Fruit fly (Drosophila melanogaster) whole organism, embryonic: ENCODE data around the gene tho2.
A peak's percentile ranks its signal among the peaks of the same experiment; 100 is the strongest.

Source experiments
- Atf6 ChIP-seq: fragments of 200-800 bp; sonication (Bioruptor generic); IDR thresholded peaks from 2 replicates; pipeline ENCODE4 v1.3.6; 2022; ENCODE audit warnings: missing biosample characterization, missing genetic modification characterization
- Bgb ChIP-seq: fragments of 200-800 bp; sonication (Bioruptor generic); IDR thresholded peaks from 2 replicates; pipeline ENCODE4 v1.3.6; 2022; ENCODE audit warnings: missing biosample characterization, missing genetic modification characterization; ENCODE audit not compliant: partially characterized antibody
- CG1024 ChIP-seq: fragments of 200-800 bp; sonication (Bioruptor generic); IDR thresholded peaks from 2 replicates; pipeline ENCODE4 v1.3.6; 2022; ENCODE audit warnings: missing biosample characterization, missing genetic modification characterization
- CG10366 ChIP-seq: fragments of 200-800 bp; sonication (Bioruptor generic); IDR thresholded peaks from 2 replicates; pipeline ENCODE4 v1.3.6; 2022; ENCODE audit warnings: missing biosample characterization, missing genetic modification characterization
- CG11398 ChIP-seq: fragments of 200-800 bp; sonication (Bioruptor generic); optimal IDR thresholded peaks from 2 replicates; lab custom pipeline; 2016; ENCODE audit warnings: missing biosample characterization, missing genetic modification characterization
- CG11723 ChIP-seq: fragments of 200-800 bp; sonication (Bioruptor generic); optimal IDR thresholded peaks from 2 replicates; lab custom pipeline; 2017; ENCODE audit warnings: missing biosample characterization, mild to moderate bottlenecking, missing genetic modification characterization
- CG13894 ChIP-seq: fragments of 200-800 bp; sonication (Bioruptor generic); optimal IDR thresholded peaks from 3 replicates; lab custom pipeline; 2018; ENCODE audit warnings: missing biosample characterization, mild to moderate bottlenecking, missing genetic modification characterization, moderate library complexity
- CG15011 ChIP-seq: fragments of 200-800 bp; sonication (Bioruptor generic); optimal IDR thresholded peaks from 3 replicates; lab custom pipeline; 2018; ENCODE audit warnings: missing biosample characterization, mild to moderate bottlenecking, missing genetic modification characterization
- CG15601 ChIP-seq: fragments of 200-800 bp; sonication (Bioruptor generic); optimal IDR thresholded peaks from 3 replicates; lab custom pipeline; 2019; ENCODE audit warnings: missing biosample characterization, mild to moderate bottlenecking, missing genetic modification characterization, moderate library complexity
- CG2678 ChIP-seq: fragments of 200-800 bp; sonication (Bioruptor generic); optimal IDR thresholded peaks from 3 replicates; lab custom pipeline; 2019; ENCODE audit warnings: missing biosample characterization, mild to moderate bottlenecking, missing genetic modification characterization, moderate library complexity
- CG31441 ChIP-seq: fragments of 200-800 bp; sonication (Bioruptor generic); IDR thresholded peaks from 2 replicates; pipeline ENCODE4 v1.3.6; 2022; ENCODE audit warnings: missing biosample characterization, missing genetic modification characterization
- CG3726 ChIP-seq: fragments of 200-800 bp; sonication (Bioruptor generic); IDR thresholded peaks from 3 replicates; pipeline ENCODE4, ENCODE4 v1.3.6; 2022; ENCODE audit warnings: missing biosample characterization, missing genetic modification characterization
- CG4854 ChIP-seq: fragments of 200-800 bp; sonication (Bioruptor generic); optimal IDR thresholded peaks from 2 replicates; lab custom pipeline; 2016; ENCODE audit warnings: missing biosample characterization, missing genetic modification characterization, inconsistent platforms
- CG5953 ChIP-seq: fragments of 200-800 bp; sonication (Bioruptor generic); IDR thresholded peaks from 2 replicates; pipeline ENCODE4 v1.3.6; 2022; ENCODE audit warnings: missing biosample characterization, missing genetic modification characterization
- CG6175 ChIP-seq: fragments of 200-800 bp; sonication (Bioruptor generic); IDR thresholded peaks from 3 replicates; pipeline ENCODE4 v1.3.6; 2022; ENCODE audit warnings: missing biosample characterization, missing genetic modification characterization
- CG6683 ChIP-seq: fragments of 200-800 bp; sonication (Bioruptor generic); optimal IDR thresholded peaks from 2 replicates; lab custom pipeline; 2017; ENCODE audit warnings: missing biosample characterization, mild to moderate bottlenecking, missing genetic modification characterization, missing genetic modification reagents
- CG7271 ChIP-seq: fragments of 200-800 bp; sonication (Bioruptor generic); optimal IDR thresholded peaks from 2 replicates; lab custom pipeline; 2018; ENCODE audit warnings: missing biosample characterization, mild to moderate bottlenecking, missing genetic modification characterization, moderate library complexity
- CG8478 ChIP-seq: fragments of >200 bp; optimal IDR thresholded peaks from 2 replicates; lab custom pipeline; 2018
- CG9609 ChIP-seq: fragments of 200-800 bp; sonication (Bioruptor generic); optimal IDR thresholded peaks from 3 replicates; lab custom pipeline; 2016; ENCODE audit warnings: missing biosample characterization, missing genetic modification characterization
- Dad ChIP-seq: fragments of 200-800 bp; sonication (Bioruptor generic); optimal IDR thresholded peaks from 3 replicates; lab custom pipeline; 2016; ENCODE audit warnings: missing biosample characterization, missing genetic modification characterization
- Dbx ChIP-seq: fragments of 200-800 bp; sonication (Bioruptor generic); IDR thresholded peaks from 3 replicates; pipeline ENCODE4 v1.3.6; 2022; ENCODE audit warnings: missing biosample characterization, missing genetic modification characterization
- Dip2 ChIP-seq: fragments of 200-800 bp; sonication (Bioruptor generic); IDR thresholded peaks from 2 replicates; pipeline ENCODE4 v1.3.6; 2022; ENCODE audit warnings: missing biosample characterization, missing genetic modification characterization
- Doc3 ChIP-seq: fragments of 200-800 bp; sonication (Bioruptor generic); IDR thresholded peaks from 3 replicates; pipeline ENCODE4 v1.3.6; 2022; ENCODE audit warnings: missing biosample characterization, missing genetic modification characterization; ENCODE audit not compliant: partially characterized antibody
- Gug ChIP-seq: fragments of 200-800 bp; sonication (Bioruptor generic); IDR thresholded peaks from 4 replicates; pipeline ENCODE4 v1.3.6; 2022; ENCODE audit warnings: missing biosample characterization, missing genetic modification characterization
- H15 ChIP-seq: fragments of 200-800 bp; sonication (Bioruptor generic); IDR thresholded peaks from 3 replicates; pipeline ENCODE4 v1.3.6; 2022; ENCODE audit warnings: missing biosample characterization, missing genetic modification characterization
- HmgD ChIP-seq: fragments of 200-800 bp; sonication (Bioruptor generic); optimal IDR thresholded peaks from 3 replicates; lab custom pipeline; 2016; ENCODE audit warnings: missing biosample characterization, missing genetic modification characterization
- Mad ChIP-seq: fragments of 200-800 bp; sonication (Bioruptor generic); optimal IDR thresholded peaks from 2 replicates; lab custom pipeline; 2016; ENCODE audit warnings: missing biosample characterization, missing genetic modification characterization
- NFAT ChIP-seq: fragments of 200-800 bp; sonication (Bioruptor generic); IDR thresholded peaks from 2 replicates; pipeline ENCODE4 v1.3.6; 2022; ENCODE audit warnings: missing biosample characterization, missing genetic modification characterization
- Ravus ChIP-seq: fragments of 200-800 bp; sonication (Bioruptor generic); IDR thresholded peaks from 2 replicates; pipeline ENCODE4 v1.3.6; 2022; ENCODE audit warnings: missing biosample characterization, missing genetic modification characterization
- Side ChIP-seq: fragments of 200-800 bp; sonication (Bioruptor generic); optimal IDR thresholded peaks from 2 replicates; lab custom pipeline; 2016; ENCODE audit warnings: missing biosample characterization, missing genetic modification characterization
- abd-A ChIP-seq: fragments of 200-800 bp; sonication (Bioruptor generic); optimal IDR thresholded peaks from 3 replicates; lab custom pipeline; 2019; ENCODE audit warnings: missing biosample characterization, mild to moderate bottlenecking, missing genetic modification characterization, moderate library complexity
- amos ChIP-seq: fragments of 200-800 bp; sonication (Bioruptor generic); IDR thresholded peaks from 2 replicates; pipeline ENCODE4 v1.3.6; 2022; ENCODE audit warnings: missing biosample characterization, missing genetic modification characterization; ENCODE audit not compliant: partially characterized antibody
- bbx ChIP-seq: fragments of 200-800 bp; sonication (Bioruptor generic); IDR thresholded peaks from 2 replicates; pipeline ENCODE4 v1.3.6; 2022; ENCODE audit warnings: missing biosample characterization, missing genetic modification characterization; ENCODE audit not compliant: partially characterized antibody
- chif ChIP-seq, 2 experiments: fragments of 200-800 bp; sonication (Bioruptor generic); optimal IDR thresholded peaks; 3 replicates each; lab custom pipeline; 2016; ENCODE audit warnings: missing biosample characterization in 2 of 2, missing genetic modification characterization in 2 of 2
- crp ChIP-seq, 2 experiments: fragments of 200-800 bp; sonication (Bioruptor generic); optimal IDR thresholded peaks; 2 replicates in 1 of 2; 3 replicates in 1 of 2; lab custom pipeline; 2017; ENCODE audit warnings: missing biosample characterization in 2 of 2, missing genetic modification characterization in 2 of 2, mild to moderate bottlenecking in 1 of 2, moderate library complexity in 1 of 2
- fd64A ChIP-seq: fragments of 200-800 bp; sonication (Bioruptor generic); optimal IDR thresholded peaks from 3 replicates; lab custom pipeline; 2018; ENCODE audit warnings: missing biosample characterization, mild to moderate bottlenecking, missing genetic modification characterization
- grau ChIP-seq: fragments of 200-800 bp; optimal IDR thresholded peaks from 3 replicates; lab custom pipeline; 2019; ENCODE audit warnings: missing biosample characterization, mild to moderate bottlenecking, missing genetic modification characterization, moderate library complexity
- grn ChIP-seq: fragments of 200-800 bp; sonication (Bioruptor generic); optimal IDR thresholded peaks from 3 replicates; lab custom pipeline; 2017; ENCODE audit warnings: missing biosample characterization, missing genetic modification characterization
- ham ChIP-seq: fragments of 200-800 bp; sonication (Bioruptor generic); IDR thresholded peaks from 2 replicates; pipeline ENCODE4 v1.3.6; 2022; ENCODE audit warnings: missing biosample characterization, missing genetic modification characterization
- insv ChIP-seq, 2 experiments: fragments of 200-800 bp; sonication (Bioruptor generic); optimal IDR thresholded peaks; 3 replicates each; lab custom pipeline; 2016 to 2018; ENCODE audit warnings: missing biosample characterization in 2 of 2, missing genetic modification characterization in 2 of 2
- p53 ChIP-seq: fragments of 200-800 bp; sonication (Bioruptor generic); optimal IDR thresholded peaks from 2 replicates; lab custom pipeline; 2016; ENCODE audit warnings: missing biosample characterization, missing genetic modification characterization
- pfk ChIP-seq: fragments of 200-800 bp; sonication (Bioruptor generic); optimal IDR thresholded peaks from 2 replicates; lab custom pipeline; 2018; ENCODE audit warnings: missing biosample characterization, mild to moderate bottlenecking, missing genetic modification characterization, moderate library complexity
- prd ChIP-seq, 3 experiments: fragments of >200 bp in 2 of 3; fragments of 200-800 bp in 1 of 3; sonication (Bioruptor generic) in 1 of 3; optimal IDR thresholded peaks in 2 of 3; IDR thresholded peaks in 1 of 3; 2 replicates in 2 of 3; 3 replicates in 1 of 3; pipeline versions ENCODE4 v1.3.6 to Lab custom; 2017 to 2022; ENCODE audit warnings: missing biosample characterization in 1 of 3, missing genetic modification characterization in 1 of 3
- sima ChIP-seq: fragments of 200-800 bp; sonication (Bioruptor generic); optimal IDR thresholded peaks from 2 replicates; lab custom pipeline; 2016; ENCODE audit warnings: missing biosample characterization, missing genetic modification characterization
- slou ChIP-seq: fragments of 200-800 bp; sonication (Bioruptor generic); optimal IDR thresholded peaks from 3 replicates; lab custom pipeline; 2016; ENCODE audit warnings: missing biosample characterization, missing genetic modification characterization
- sna ChIP-seq: fragments of 200-800 bp; sonication (Bioruptor generic); IDR thresholded peaks from 2 replicates; pipeline ENCODE4 v1.3.6; 2022; ENCODE audit warnings: missing biosample characterization, missing genetic modification characterization; ENCODE audit not compliant: partially characterized antibody
- stc ChIP-seq: fragments of 200-800 bp; sonication (Bioruptor generic); IDR thresholded peaks from 2 replicates; pipeline ENCODE4 v1.3.6; 2022; ENCODE audit warnings: missing biosample characterization, missing genetic modification characterization
- tup ChIP-seq: fragments of 200-800 bp; sonication (Bioruptor generic); optimal IDR thresholded peaks from 2 replicates; lab custom pipeline; 2016; ENCODE audit warnings: missing biosample characterization, mild to moderate bottlenecking, missing genetic modification characterization, moderate library complexity

The tho2 gene

dm6 chr2L:2161244-2162243 lies 16.6 kb upstream of the tho2 start (continued):
- TF ChIP-seq CG1024 (GFP tag; lab: Robert Waterston, UW) (no peak), Mad (GFP tag; lab: Kevin White, UChicago) (peak; percentile 16), Atf6 (GFP tag; lab: Robert Waterston, UW) (peak; percentile 41; the same call in 1 of the 2 replicates), CG9609 (GFP tag; lab: Kevin White, UChicago) (peak; percentile 49), sna (GFP tag; lab: Robert Waterston, UW) (0 out of 2 replicates have a peak, but pooled peaks have one; percentile 39), CG15601 (tag; lab: Kevin White, UChicago) (peak; percentile 45), amos (GFP tag; lab: Robert Waterston, UW) (no peak), ham (no peak), p53 (no peak), H15 (GFP tag; lab: Robert Waterston, UW) (no peak), CG2678 (tag; lab: Kevin White, UChicago) (peak; percentile 51), CG13894 (tag; lab: Kevin White, UChicago) (no peak), CG31441 (peak; percentile 30; the same call in 1 of the 2 replicates), NFAT (GFP tag; lab: Robert Waterston, UW) (peak; percentile 43; the same call in 1 of the 2 replicates), crp (GFP tag; optimal IDR thresholded peaks at IDR 0.05; lab: Kevin White, UChicago) (no peak), grau (peak; percentile 15), CG11398 (GFP tag; lab: Kevin White, UChicago) (no peak), Gug (no peak), Dbx (GFP tag; lab: Robert Waterston, UW) (no peak), CG6175 (peak; percentile 87; the same call in 2 of the 3 replicates), CG15011 (GFP tag; lab: Kevin White, UChicago) (no peak), CG6683 (GFP tag; lab: Kevin White, UChicago) (no peak), fd64A (GFP tag; lab: Kevin White, UChicago) (no peak), CG11723 (GFP tag; lab: Kevin White, UChicago) (no peak), Dip2 (no peak), tup (GFP tag; lab: Kevin White, UChicago) (no peak), sima (GFP tag; lab: Kevin White, UChicago) (no peak), Side (no peak), grn (GFP tag; lab: Kevin White, UChicago) (peak; percentile 65), abd-A (tag; lab: Kevin White, UChicago) (peak; percentile 58), bbx (GFP tag; lab: Robert Waterston, UW) (peak; percentile 49; the same call in 1 of the 2 replicates), CG10366 (GFP tag; lab: Robert Waterston, UW) (peak; percentile 36; the same call in 1 of the 2 replicates), pfk (GFP tag; lab: Kevin White, UChicago) (no peak), CG8478 (lab: Kevin White, UChicago) (no peak), insv (GFP tag; optimal IDR thresholded peaks at IDR 0.05; lab: Kevin White, UChicago) (peak in 1 of 2 experiments; percentile 21), CG7271 (tag; lab: Kevin White, UChicago) (no peak), Doc3 (GFP tag; lab: Robert Waterston, UW) (no peak), stc (GFP tag; lab: Robert Waterston, UW) (no peak), chif (GFP tag; optimal IDR thresholded peaks at IDR 0.05; lab: Kevin White, UChicago) (peak; percentile 19 to 62), CG3726 (GFP tag; lab: Robert Waterston, UW) (no peak), Dad (GFP tag; lab: Kevin White, UChicago) (no peak), CG4854 (GFP tag; lab: Kevin White, UChicago) (no peak), HmgD (GFP tag; lab: Kevin White, UChicago) (no peak), Bgb (GFP tag; lab: Robert Waterston, UW) (no peak; the same call in 1 of the 2 replicates), prd (optimal IDR thresholded peaks at IDR 0.05; lab: Kevin White, UChicago) (no peak), prd (GFP tag; IDR thresholded peaks at IDR 0.05; lab: Robert Waterston, UW) (peak; percentile 60), Ravus (GFP tag; lab: Robert Waterston, UW) (no peak), slou (GFP tag; lab: Kevin White, UChicago) (no peak), CG5953 (no peak)
